Worm (Caenorhabditis elegans) whole organism, early embryonic: ENCODE results near the gene ZK637.4.

Experiments used
- B0310.2 ChIP-seq: sonication (generic microtip); optimal IDR thresholded peaks from 2 replicates; lab custom pipeline; 2016; ENCODE audit warnings: mild to moderate bottlenecking, missing genetic modification characterization, missing compliant biosample characterization
- ama-1 ChIP-seq: fragments of 150-350 bp; optimal IDR thresholded peaks from 2 replicates; lab custom pipeline; 2014
- ceh-36 ChIP-seq: sonication (generic microtip); optimal IDR thresholded peaks from 2 replicates; lab custom pipeline; 2016; ENCODE audit warnings: missing genetic modification characterization, inconsistent platforms, missing compliant biosample characterization
- flt-1 ChIP-seq: fragments of 200-800 bp; sonication (Bioruptor generic); IDR thresholded peaks from 2 replicates; pipeline ENCODE4 v1.3.6; 2022; ENCODE audit warnings: missing genetic modification characterization, missing compliant biosample characterization
- hnd-1 ChIP-seq: sonication (generic microtip); optimal IDR thresholded peaks from 2 replicates; lab custom pipeline; 2016; ENCODE audit warnings: missing genetic modification characterization, missing compliant biosample characterization

- TF ChIP-seq flt-1 (GFP tag; lab: Robert Waterston, UW) = no peak
- TF ChIP-seq ama-1 = no peak
- TF ChIP-seq B0310.2 (tag; lab: Kevin White, UChicago) = no peak
- TF ChIP-seq ceh-36 = no peak
- no peak for TF ChIP-seq hnd-1
These were observed 27.5 kb upstream of the ZK637.4 start for ce11 chrIII:8866038-8866437.
